Fruit fly (Drosophila melanogaster): ENCODE data around the gene CG1275.

dm6 chr3L:2243846-2244528 is 13.2 kb downstream of the CG1275 start, which contains the start of gene CG32301:
- TF ChIP-seq psq (optimal IDR thresholded peaks at IDR 0.05) (no peak), h (optimal IDR thresholded peaks at IDR 0.05) (no peak), insv (optimal IDR thresholded peaks at IDR 0.05) (no peak)
